Worm (Caenorhabditis elegans) whole organism, L4 larva: ENCODE measurements around the gene cwp-1.

Experiments
- hlh-30 ChIP-seq: sonication (generic microtip); optimal IDR thresholded peaks from 2 replicates; lab custom pipeline; 2017; ENCODE audit warnings: antibody characterized with exemption, mild to moderate bottlenecking, missing genetic modification characterization, missing compliant biosample characterization; ENCODE audit not compliant: insufficient read depth
- nhr-11 ChIP-seq: fragments of 150-350 bp; optimal IDR thresholded peaks from 2 replicates; lab custom pipeline; 2014; ENCODE audit warnings: missing biosample characterization, missing genetic modification characterization

DNA sequence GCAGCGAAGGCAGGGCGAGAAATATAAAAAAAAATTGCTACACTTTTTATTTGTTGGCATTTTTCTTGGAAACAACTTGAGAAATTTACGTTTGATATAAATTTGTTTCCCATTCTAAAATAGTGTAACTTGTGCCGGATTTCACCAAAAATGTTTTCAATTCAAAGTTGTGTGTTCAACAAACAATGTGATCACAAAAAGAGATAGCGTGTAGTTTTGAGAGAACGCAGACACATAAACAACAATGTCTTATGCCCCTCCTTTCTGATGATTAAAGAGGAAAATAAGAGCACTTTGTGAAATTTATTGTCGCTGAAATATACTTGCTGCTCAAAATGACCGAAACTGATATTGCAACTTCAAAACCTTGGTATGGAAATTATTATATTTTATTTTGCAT is 6.3 kb upstream of the cwp-1 start, which contains the start of gene abhd-5.1:
- TF ChIP-seq nhr-11 (tag; lab: Kevin White, UChicago) (no peak), hlh-30 (tag; lab: Kevin White, UChicago) (peak; percentile 77)
